Worm (Caenorhabditis elegans): ENCODE results near the gene C56E6.2.

C56E6.2 gene

ce11 chrII:6563238-6563637 lies 38.5 kb downstream of the C56E6.2 start (continued):
- TF ChIP-seq madf-6 (GFP tag; IDR thresholded peaks at IDR 0.05) = no peak

ce11 chrII:6565077-6565476 lies 40.4 kb downstream of the C56E6.2 start, which contains the start of gene mpz-3:
Gene mpz-3, minus strand, starts transcription at chrII:6565396.
- no peak for TF ChIP-seq akir-1 (GFP tag; optimal IDR thresholded peaks at IDR 0.05)
- TF ChIP-seq lsl-1 (GFP tag; optimal IDR thresholded peaks at IDR 0.05) = no peak
- peak; percentile 1 for TF ChIP-seq efl-1 (GFP tag; optimal IDR thresholded peaks at IDR 0.05)
- TF ChIP-seq B0261.1 (tag; optimal IDR thresholded peaks at IDR 0.05) = peak; percentile 84
- no peak; the same call in 1 of the 2 replicates for TF ChIP-seq let-526 (GFP tag; IDR thresholded peaks at IDR 0.05)
- TF ChIP-seq Y95B8A.8 (GFP tag; IDR thresholded peaks at IDR 0.05) = no peak
- peak; percentile 30 for TF ChIP-seq attf-5 (GFP tag; optimal IDR thresholded peaks at IDR 0.05)
- no peak; the same call in 1 of the 2 replicates for TF ChIP-seq F33H1.4 (GFP tag; IDR thresholded peaks at IDR 0.05)
- no peak for TF ChIP-seq nfya-2 (GFP tag; IDR thresholded peaks at IDR 0.05)
- no peak for TF ChIP-seq zfh-2 (GFP tag; conservative IDR thresholded peaks at IDR 0.05)
- TF ChIP-seq tlf-1 (GFP tag; optimal IDR thresholded peaks at IDR 0.05) = no peak
- TF ChIP-seq B0035.1 (tag; optimal IDR thresholded peaks at IDR 0.05) = no peak
- TF ChIP-seq hmg-1.2 (GFP tag; IDR thresholded peaks at IDR 0.05) = peak; percentile 70
- no peak for TF ChIP-seq ztf-3 (GFP tag; optimal IDR thresholded peaks at IDR 0.05)
- no peak for TF ChIP-seq ztf-28 (GFP tag; IDR thresholded peaks at IDR 0.05)
- no peak for TF ChIP-seq hlh-12 (tag; optimal IDR thresholded peaks at IDR 0.05)
- no peak for TF ChIP-seq nhr-179 (tag; optimal IDR thresholded peaks at IDR 0.05)
- no peak for TF ChIP-seq F22D6.2 (tag; optimal IDR thresholded peaks at IDR 0.05)
- no peak for TF ChIP-seq lsy-27 (tag; optimal IDR thresholded peaks at IDR 0.05; ENCODE audit: borderline replicate concordance, insufficient read depth)
- peak; percentile 47; the same call in 1 of the 2 replicates for TF ChIP-seq ceh-100 (GFP tag; IDR thresholded peaks at IDR 0.05)
- TF ChIP-seq him-1 (tag; optimal IDR thresholded peaks at IDR 0.05) = peak; percentile 96
- TF ChIP-seq madf-3 (GFP tag; IDR thresholded peaks at IDR 0.05) = no peak
- no peak; the same call in 1 of the 2 replicates for TF ChIP-seq rcor-1 (GFP tag; IDR thresholded peaks at IDR 0.05)
- no peak for TF ChIP-seq sdz-38 (tag; optimal IDR thresholded peaks at IDR 0.05)
- TF ChIP-seq C06A6.2 (GFP tag; conservative IDR thresholded peaks at IDR 0.05) = no peak
- TF ChIP-seq bed-2 (GFP tag; IDR thresholded peaks at IDR 0.05) = no peak
- TF ChIP-seq snpc-3.4 (tag; optimal IDR thresholded peaks at IDR 0.05) = peak; percentile 56
- peak in 1 of 2 experiments; percentile 63 for TF ChIP-seq rec-8 (tag; optimal IDR thresholded peaks at IDR 0.05)
- TF ChIP-seq Y67H2A.10 (GFP tag; conservative IDR thresholded peaks at IDR 0.05) = no peak
- no peak for TF ChIP-seq F57C9.4 (tag; optimal IDR thresholded peaks at IDR 0.05)
- TF ChIP-seq F55B11.4 (tag; optimal IDR thresholded peaks at IDR 0.05; ENCODE audit: borderline replicate concordance, insufficient read depth) = no peak
- TF ChIP-seq F23B12.7 (tag; optimal IDR thresholded peaks at IDR 0.05; ENCODE audit: insufficient read depth) = peak; percentile 69
- TF ChIP-seq attf-6 (GFP tag; IDR thresholded peaks at IDR 0.05) = no peak
- no peak for TF ChIP-seq atf-7 (tag; optimal IDR thresholded peaks at IDR 0.05)
- no peak for TF ChIP-seq ztf-22 (GFP tag; optimal IDR thresholded peaks at IDR 0.05)
- TF ChIP-seq die-1 (tag; optimal IDR thresholded peaks at IDR 0.05) = peak; percentile 64
- no peak for TF ChIP-seq ceh-27 (GFP tag; optimal IDR thresholded peaks at IDR 0.05)
- TF ChIP-seq mxl-1 (tag; optimal IDR thresholded peaks at IDR 0.05) = no peak
- no peak for TF ChIP-seq aptf-3 (GFP tag; IDR thresholded peaks at IDR 0.05)
- no peak for TF ChIP-seq nhr-27 (tag; optimal IDR thresholded peaks at IDR 0.05)
- TF ChIP-seq let-607 (tag; optimal IDR thresholded peaks at IDR 0.05) = no peak
- no peak for TF ChIP-seq repo-1 (tag; optimal IDR thresholded peaks at IDR 0.05)
- no peak for TF ChIP-seq mes-4 (tag; optimal IDR thresholded peaks at IDR 0.05)
- TF ChIP-seq hmg-20 (GFP tag; IDR thresholded peaks at IDR 0.05) = no peak
- TF ChIP-seq ZK185.1 (tag; optimal IDR thresholded peaks at IDR 0.05; ENCODE audit: poor library complexity, severe bottlenecking) = peak; percentile 17
